Fruit fly (Drosophila melanogaster): Measurements from ENCODE around the gene Ir94e.

- TF ChIP-seq Bteb2 (GFP tag; optimal IDR thresholded peaks at IDR 0.05) (no peak), Meics (GFP tag; optimal IDR thresholded peaks at IDR 0.05) (no peak), CG30403 (GFP tag; optimal IDR thresholded peaks at IDR 0.05) (peak; percentile 54), pros (GFP tag; optimal IDR thresholded peaks at IDR 0.05) (no peak), Neu2 (GFP tag; optimal IDR thresholded peaks at IDR 0.05; ENCODE audit: borderline replicate concordance) (no peak), Adf1 (GFP tag; IDR thresholded peaks at IDR 0.05) (no peak), D19B (GFP tag; optimal IDR thresholded peaks at IDR 0.05) (no peak), nerfin-2 (GFP tag; IDR thresholded peaks at IDR 0.05; ENCODE audit: partially characterized antibody) (no peak), CG15514 (GFP tag; optimal IDR thresholded peaks at IDR 0.05) (no peak), CG17359 (tag; optimal IDR thresholded peaks at IDR 0.05) (peak; percentile 69)
Measured at dm6 chr3R:23386907-23387306, 18.4 kb upstream of the Ir94e start.

Data from whole organism, embryonic.